Fruit fly (Drosophila melanogaster) whole organism, adult: ENCODE results near the gene CG7945.

ENCODE experiments used
- CG12768 ChIP-seq: fragments of 200-800 bp; sonication (Bioruptor generic); optimal IDR thresholded peaks from 2 replicates; lab custom pipeline; 2017; ENCODE audit warnings: missing biosample characterization, missing genetic modification characterization, mild to moderate bottlenecking, moderate library complexity, missing genetic modification reagents
- CG14711 ChIP-seq: fragments of 200-800 bp; sonication (Bioruptor generic); optimal IDR thresholded peaks from 2 replicates; lab custom pipeline; 2018; ENCODE audit warnings: missing biosample characterization, mild to moderate bottlenecking, missing genetic modification characterization, moderate library complexity
- CG1620 ChIP-seq: fragments of 200-800 bp; sonication (Bioruptor generic); optimal IDR thresholded peaks from 2 replicates; lab custom pipeline; 2016; ENCODE audit warnings: missing biosample characterization, missing genetic modification characterization
- CG33017 ChIP-seq: fragments of 200-800 bp; sonication (Bioruptor generic); optimal IDR thresholded peaks from 2 replicates; lab custom pipeline; 2018; ENCODE audit warnings: missing biosample characterization, mild to moderate bottlenecking, missing genetic modification characterization, moderate library complexity
- CG7045 ChIP-seq: fragments of 200-800 bp; sonication (Bioruptor generic); optimal IDR thresholded peaks from 2 replicates; lab custom pipeline; 2017; ENCODE audit warnings: missing biosample characterization, mild to moderate bottlenecking, missing genetic modification characterization
- CG7101 ChIP-seq: fragments of 200-800 bp; sonication (Bioruptor generic); optimal IDR thresholded peaks from 2 replicates; lab custom pipeline; 2018; ENCODE audit warnings: missing biosample characterization, mild to moderate bottlenecking, missing genetic modification characterization, moderate library complexity
- Clk ChIP-seq: fragments of 200-800 bp; sonication (Bioruptor generic); optimal IDR thresholded peaks from 2 replicates; lab custom pipeline; 2017; ENCODE audit warnings: missing biosample characterization, missing genetic modification characterization
- Crg-1 ChIP-seq: fragments of 200-800 bp; sonication (Bioruptor generic); optimal IDR thresholded peaks from 2 replicates; lab custom pipeline; 2016; ENCODE audit warnings: missing biosample characterization, missing genetic modification characterization
- Mnt ChIP-seq: fragments of 200-800 bp; sonication (Bioruptor generic); optimal IDR thresholded peaks from 2 replicates; lab custom pipeline; 2016; ENCODE audit warnings: missing biosample characterization, mild to moderate bottlenecking, missing genetic modification characterization
- cnc ChIP-seq, 2 experiments: fragments of >200 bp; optimal IDR thresholded peaks; 2 replicates each; lab custom pipeline; 2017
- kay ChIP-seq: fragments of 200-800 bp; sonication (Bioruptor generic); peaks from one replicate; lab custom pipeline; 2016; ENCODE audit warnings: missing biosample characterization, missing genetic modification characterization, borderline replicate concordance
- pad ChIP-seq: fragments of 200-800 bp; sonication (Bioruptor generic); optimal IDR thresholded peaks from 3 replicates; lab custom pipeline; 2017; ENCODE audit warnings: missing biosample characterization, missing genetic modification characterization, mild to moderate bottlenecking, moderate library complexity, missing genetic modification reagents
- tj ChIP-seq: fragments of 200-800 bp; sonication (Bioruptor generic); optimal IDR thresholded peaks from 3 replicates; lab custom pipeline; 2017; ENCODE audit warnings: missing biosample characterization, mild to moderate bottlenecking, missing genetic modification characterization, moderate library complexity
- toe ChIP-seq: fragments of 200-800 bp; sonication (Bioruptor generic); optimal IDR thresholded peaks from 2 replicates; lab custom pipeline; 2016; ENCODE audit warnings: missing biosample characterization, missing genetic modification characterization

DNA sequence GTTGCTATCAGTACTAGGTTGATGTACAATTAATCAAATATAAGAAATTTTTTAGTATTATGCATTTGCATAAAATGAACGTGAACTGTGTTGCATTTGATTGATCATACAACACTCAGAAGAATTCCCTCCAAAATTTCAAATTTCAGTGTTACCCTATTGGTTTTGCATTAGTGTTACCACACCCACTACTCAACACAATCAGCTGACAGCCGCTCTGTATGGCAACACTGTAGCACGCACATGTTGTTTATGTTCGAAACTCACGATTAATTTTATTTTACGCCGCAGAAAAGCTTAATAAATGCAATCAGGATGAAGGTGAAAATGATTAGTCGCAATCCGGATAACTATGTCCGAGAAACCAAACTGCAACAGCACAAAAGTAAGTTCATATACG lies 25.2 kb downstream of the CG7945 start, which contains the start of gene CG7275:
- TF ChIP-seq cnc (optimal IDR thresholded peaks at IDR 0.05; lab: Kevin White, UChicago) (no peak), CG1620 (GFP tag; lab: Kevin White, UChicago) (no peak), toe (GFP tag; lab: Kevin White, UChicago) (no peak), CG7101 (no peak), CG7045 (GFP tag; lab: Kevin White, UChicago) (no peak), pad (GFP tag; lab: Kevin White, UChicago) (no peak), kay (GFP tag; lab: Kevin White, UChicago) (no peak), CG33017 (no peak), Mnt (GFP tag; lab: Kevin White, UChicago) (peak; percentile 97), Crg-1 (GFP tag; lab: Kevin White, UChicago) (no peak), Clk (GFP tag; lab: Kevin White, UChicago) (no peak), CG12768 (no peak), tj (GFP tag; lab: Kevin White, UChicago) (no peak), CG14711 (tag; lab: Kevin White, UChicago) (no peak)
